Fruit fly (Drosophila melanogaster): ENCODE results near the gene Lamtor5.

- TF ChIP-seq CG7101 (tag; optimal IDR thresholded peaks at IDR 0.05) = peak; percentile 55
- TF ChIP-seq kay (GFP tag; ENCODE audit: borderline replicate concordance) = no peak
- no peak for TF ChIP-seq CG33017 (tag; optimal IDR thresholded peaks at IDR 0.05)
- TF ChIP-seq CG1620 (GFP tag; optimal IDR thresholded peaks at IDR 0.05) = peak; percentile 56
- TF ChIP-seq pad (GFP tag; optimal IDR thresholded peaks at IDR 0.05) = peak; percentile 47
- TF ChIP-seq bab1 (GFP tag; optimal IDR thresholded peaks at IDR 0.05) = peak; percentile 63
- TF ChIP-seq Mnt (GFP tag; optimal IDR thresholded peaks at IDR 0.05) = peak; percentile 48
- no peak for TF ChIP-seq Clk (GFP tag; optimal IDR thresholded peaks at IDR 0.05)
- TF ChIP-seq Hr96 (GFP tag; optimal IDR thresholded peaks at IDR 0.05) = no peak
- TF ChIP-seq toe (GFP tag; optimal IDR thresholded peaks at IDR 0.05) = no peak
- no peak for TF ChIP-seq CG14711 (tag; optimal IDR thresholded peaks at IDR 0.05)
- TF ChIP-seq cic (GFP tag; optimal IDR thresholded peaks at IDR 0.05) = no peak
- no peak for TF ChIP-seq ovo (GFP tag; optimal IDR thresholded peaks at IDR 0.05)
These were observed 9.9 kb upstream of the Lamtor5 start, which contains the start of the genes CG14803 and Pex5 for dm6 chrX:1868586-1869111.
